Worm (Caenorhabditis elegans) whole organism, L2 larva: ENCODE data around the gene K09F6.11.

Experiments
- ama-1 ChIP-seq: fragments of 150-350 bp; optimal IDR thresholded peaks from 2 replicates; lab custom pipeline; 2018; ENCODE audit warnings: inconsistent platforms
- blmp-1 ChIP-seq: sonication (generic microtip); optimal IDR thresholded peaks from 2 replicates; lab custom pipeline; 2017; ENCODE audit warnings: missing genetic modification characterization, mild to moderate bottlenecking, missing compliant biosample characterization, antibody characterized with exemption, moderate library complexity; ENCODE audit not compliant: insufficient read depth
- lsy-2 ChIP-seq, 2 experiments: fragments of 150-350 bp in 1 of 2; sonication (generic microtip) in 1 of 2; optimal IDR thresholded peaks; 2 replicates each; lab custom pipeline; 2014 to 2017; ENCODE audit warnings: missing biosample characterization in 2 of 2, missing genetic modification characterization in 2 of 2

DNA sequence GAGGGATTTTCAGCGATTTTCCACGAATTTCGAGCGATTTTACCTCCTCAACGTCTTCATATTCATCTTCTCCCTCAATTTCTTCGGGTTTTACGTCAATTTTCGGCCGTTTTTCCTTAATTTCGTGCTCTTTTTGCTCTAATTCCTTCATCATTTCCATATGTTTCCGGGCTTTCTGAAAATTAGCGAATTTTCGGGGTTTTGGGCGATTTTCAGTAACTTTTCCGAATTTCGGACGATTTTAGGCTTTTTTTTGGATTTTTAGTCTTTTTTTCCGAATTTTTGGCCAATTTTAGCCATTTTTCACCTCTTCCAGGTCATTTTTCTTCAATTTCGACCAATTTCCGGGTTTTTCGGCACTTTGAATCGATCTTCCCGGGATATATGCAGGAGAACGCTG, 49.6 kb upstream of the K09F6.11 start:
- TF ChIP-seq ama-1 (no peak), blmp-1 (tag; lab: Kevin White, UChicago) (no peak), lsy-2 (tag; optimal IDR thresholded peaks at IDR 0.05; lab: Kevin White, UChicago) (no peak)
